Worm (Caenorhabditis elegans): Measurements from ENCODE around the gene col-72.

DNA sequence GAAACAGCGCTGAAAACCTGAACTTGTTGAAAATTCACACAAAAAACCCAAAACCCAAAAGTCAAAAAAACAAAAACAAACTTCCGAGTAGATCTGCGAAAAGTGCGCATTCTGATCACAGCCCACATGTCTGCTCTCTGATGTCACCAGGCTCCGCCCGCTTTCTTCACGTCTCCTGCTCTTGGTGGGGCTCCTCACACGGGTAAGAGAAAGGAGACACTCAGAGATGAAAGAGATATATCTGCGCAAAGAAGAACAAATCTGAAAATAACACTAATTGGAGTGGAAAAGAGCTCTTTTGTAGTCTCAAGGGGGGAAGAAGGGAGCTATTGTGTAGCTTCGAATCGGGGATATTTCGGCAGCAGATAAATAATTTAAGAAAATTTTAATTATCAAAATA lies 4.3 kb upstream of the col-72 start, which contains the start of gene ncs-6:
- no peak for TF ChIP-seq zag-1 (tag; optimal IDR thresholded peaks at IDR 0.05)
- TF ChIP-seq ceh-82 (tag; optimal IDR thresholded peaks at IDR 0.05), result no peak

Data from whole organism, L3 larva.